Worm (Caenorhabditis elegans): ENCODE results near the gene Y38E10A.1.

DNA sequence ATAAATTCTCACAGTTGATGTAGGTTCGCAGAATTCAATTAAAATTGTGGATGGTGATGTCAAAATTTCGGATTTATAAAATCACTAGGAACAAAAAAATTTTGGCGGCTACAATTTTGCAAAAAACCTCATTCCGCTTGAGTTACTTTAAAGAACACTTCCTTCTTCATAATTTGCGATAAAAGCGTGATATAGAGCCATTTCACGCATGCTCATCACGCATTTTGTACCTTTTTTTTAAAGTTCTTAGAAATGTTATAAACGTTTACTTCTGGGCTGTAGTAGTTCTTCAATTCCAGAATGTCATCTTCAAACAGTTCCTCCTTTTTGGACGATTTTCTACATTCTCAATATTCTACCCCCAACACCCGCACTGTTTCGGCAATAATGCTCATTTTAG lies 42.5 kb downstream of the Y38E10A.1 start, which contains the start of gene srx-119:
- TF ChIP-seq mxl-1 (tag; optimal IDR thresholded peaks at IDR 0.05), result no peak
- no peak for TF ChIP-seq nfya-1 (tag; optimal IDR thresholded peaks at IDR 0.05; ENCODE audit: borderline replicate concordance, insufficient read depth)
- TF ChIP-seq unc-62 (GFP tag; optimal IDR thresholded peaks at IDR 0.05), result no peak
- no peak for TF ChIP-seq Y53G8AR.9 (GFP tag; conservative IDR thresholded peaks at IDR 0.05)
- no peak for TF ChIP-seq atf-7 (tag; optimal IDR thresholded peaks at IDR 0.05)
- TF ChIP-seq snpc-4 (GFP tag; optimal IDR thresholded peaks at IDR 0.05), result no peak
- TF ChIP-seq snpc-4 (tag; optimal IDR thresholded peaks at IDR 0.05), result no peak
- TF ChIP-seq athp-1 (tag; optimal IDR thresholded peaks at IDR 0.05), result no peak
- TF ChIP-seq attf-5 (GFP tag; optimal IDR thresholded peaks at IDR 0.05), result no peak
- no peak for TF ChIP-seq lsy-27 (tag; optimal IDR thresholded peaks at IDR 0.05; ENCODE audit: borderline replicate concordance, insufficient read depth)
- TF ChIP-seq gei-17 (GFP tag; optimal IDR thresholded peaks at IDR 0.05), result no peak
- TF ChIP-seq C06A6.2 (GFP tag; conservative IDR thresholded peaks at IDR 0.05), result no peak
- TF ChIP-seq lsl-1 (GFP tag; optimal IDR thresholded peaks at IDR 0.05), result no peak
- TF ChIP-seq tbp1 (GFP tag; optimal IDR thresholded peaks at IDR 0.05), result no peak
